Worm (Caenorhabditis elegans) whole organism, L3 larva: ENCODE data around the gene K01D12.1.

Source experiments
- aly-2 ChIP-seq: fragments of 150-350 bp; optimal IDR thresholded peaks from 2 replicates; lab custom pipeline; 2014; ENCODE audit warnings: missing biosample characterization, missing genetic modification characterization
- lsy-12 ChIP-seq: sonication (generic microtip); optimal IDR thresholded peaks from 2 replicates; lab custom pipeline; 2016; ENCODE audit warnings: mild to moderate bottlenecking, missing genetic modification characterization, missing compliant biosample characterization
- mdl-1 ChIP-seq: fragments of 150-350 bp; optimal IDR thresholded peaks from 2 replicates; lab custom pipeline; 2014; ENCODE audit warnings: missing biosample characterization, missing genetic modification characterization
- pqm-1 ChIP-seq: fragments of 150-350 bp; optimal IDR thresholded peaks from 2 replicates; lab custom pipeline; 2017; ENCODE audit warnings: missing biosample characterization, missing genetic modification characterization, inconsistent platforms

DNA sequence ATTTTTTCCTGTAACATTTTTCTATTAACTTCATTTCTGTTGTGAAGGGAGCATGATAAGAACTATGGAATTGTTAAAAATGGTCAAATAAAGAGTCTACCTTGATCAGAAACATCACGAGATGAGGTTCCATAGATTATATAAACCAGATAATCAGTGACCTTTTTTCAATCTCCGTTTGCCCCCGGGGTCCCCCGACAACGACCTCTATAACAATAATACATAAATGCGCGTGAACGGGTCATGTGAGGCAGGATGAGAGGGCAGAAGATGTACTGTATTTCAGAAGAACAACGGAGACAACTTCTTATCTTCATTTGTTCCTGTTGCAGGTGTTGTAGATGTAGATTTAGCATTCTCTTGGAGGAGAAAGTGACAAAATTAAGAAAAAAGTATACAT is 25.5 kb upstream of the K01D12.1 start:
- no peak for TF ChIP-seq mdl-1 (tag; lab: Kevin White, UChicago)
- no peak for TF ChIP-seq lsy-12 (tag; lab: Kevin White, UChicago)
- TF ChIP-seq aly-2 (tag; lab: Kevin White, UChicago) = no peak
- no peak for TF ChIP-seq pqm-1 (tag; lab: Kevin White, UChicago)
